Worm (Caenorhabditis elegans) whole organism, L1 larva: ENCODE results near the gene meg-3.

Experiments used
- C04F5.9 ChIP-seq: sonication (generic microtip); optimal IDR thresholded peaks from 2 replicates; lab custom pipeline; 2016; ENCODE audit warnings: missing genetic modification characterization, missing compliant biosample characterization
- C16A3.4 ChIP-seq: fragments of 150-350 bp; optimal IDR thresholded peaks from 2 replicates; lab custom pipeline; 2014; ENCODE audit warnings: missing biosample characterization, missing genetic modification characterization
- aha-1 ChIP-seq: fragments of 150-350 bp; optimal IDR thresholded peaks from 2 replicates; lab custom pipeline; 2014; ENCODE audit warnings: missing biosample characterization, missing genetic modification characterization
- alr-1 ChIP-seq: fragments of 200-800 bp; sonication (Bioruptor generic); optimal IDR thresholded peaks from 2 replicates; lab custom pipeline; 2018; ENCODE audit warnings: borderline replicate concordance, mild to moderate bottlenecking, missing genetic modification characterization, missing compliant biosample characterization
- ceh-8 ChIP-seq: fragments of 200-800 bp; sonication (Bioruptor generic); optimal IDR thresholded peaks from 2 replicates; lab custom pipeline; 2018; ENCODE audit warnings: mild to moderate bottlenecking, missing genetic modification characterization, moderate library complexity, missing compliant biosample characterization
- ceh-82 ChIP-seq, 3 experiments: fragments of 150-350 bp in 1 of 3; sonication (generic microtip) in 2 of 3; optimal IDR thresholded peaks; 2 replicates each; lab custom pipeline; 2014 to 2017; ENCODE audit warnings: missing biosample characterization in 3 of 3, missing genetic modification characterization in 3 of 3
- ces-1 ChIP-seq: fragments of 150-350 bp; optimal IDR thresholded peaks from 2 replicates; lab custom pipeline; 2014; ENCODE audit warnings: missing biosample characterization, missing genetic modification reagents, missing genetic modification characterization
- dpl-1 ChIP-seq, 3 experiments: fragments of 150-350 bp in 2 of 3; sonication (generic microtip) in 1 of 3; optimal IDR thresholded peaks; 2 replicates each; lab custom pipeline; 2014 to 2017; ENCODE audit warnings: missing biosample characterization in 3 of 3, missing genetic modification characterization in 3 of 3, missing genetic modification reagents in 3 of 3
- efl-1 ChIP-seq, 4 experiments: fragments of 150-350 bp; optimal IDR thresholded peaks in 3 of 4; peaks in 1 of 4; 1 replicate in 1 of 4; 2 replicates in 3 of 4; lab custom pipeline; 2014; ENCODE audit warnings: missing biosample characterization in 2 of 4, missing genetic modification characterization in 2 of 4, missing genetic modification reagents in 2 of 4
- egl-13 ChIP-seq: sonication (generic microtip); optimal IDR thresholded peaks from 2 replicates; lab custom pipeline; 2016; ENCODE audit warnings: missing genotype, missing genetic modification reagents, missing genetic modification characterization, missing compliant biosample characterization
- egl-27 ChIP-seq, 2 experiments: fragments of 150-350 bp in 1 of 2; sonication (generic microtip); optimal IDR thresholded peaks; 3 replicates each; lab custom pipeline; 2017 to 2018; ENCODE audit warnings: missing biosample characterization in 2 of 2, missing genetic modification characterization in 2 of 2, missing genetic modification reagents in 2 of 2
- elt-2 ChIP-seq: sonication (generic microtip); optimal IDR thresholded peaks from 2 replicates; lab custom pipeline; 2016; ENCODE audit warnings: missing genetic modification characterization, mild to moderate bottlenecking, inconsistent platforms, missing compliant biosample characterization, missing genetic modification reagents
- elt-3 ChIP-seq, 6 experiments: fragments of 150-350 bp in 1 of 6; sonication (generic microtip); optimal IDR thresholded peaks; 2 replicates each; lab custom pipeline; 2017 to 2018; ENCODE audit warnings: missing biosample characterization in 6 of 6, missing genetic modification characterization in 6 of 6, inconsistent platforms in 1 of 6
- ets-5 ChIP-seq: fragments of 200-800 bp; sonication (Bioruptor generic); IDR thresholded peaks from 2 replicates; pipeline ENCODE4 v1.3.6; 2022; ENCODE audit warnings: missing genetic modification characterization, missing compliant biosample characterization
- fkh-10 ChIP-seq: sonication (generic microtip); optimal IDR thresholded peaks from 2 replicates; lab custom pipeline; 2017; ENCODE audit warnings: missing biosample characterization, missing genetic modification reagents, missing genetic modification characterization
- fkh-4 ChIP-seq: sonication (generic microtip); optimal IDR thresholded peaks from 2 replicates; lab custom pipeline; 2016; ENCODE audit warnings: missing compliant biosample characterization, missing genetic modification characterization, borderline replicate concordance
- fkh-8 ChIP-seq: sonication (generic microtip); optimal IDR thresholded peaks from 2 replicates; lab custom pipeline; 2016; ENCODE audit warnings: mild to moderate bottlenecking, missing genetic modification characterization, missing compliant biosample characterization
- fos-1 ChIP-seq: fragments of 150-350 bp; optimal IDR thresholded peaks from 2 replicates; lab custom pipeline; 2014; ENCODE audit warnings: missing biosample characterization, missing genetic modification characterization
- grh-1 ChIP-seq: fragments of 200-800 bp; sonication (Bioruptor generic); IDR thresholded peaks from 2 replicates; pipeline ENCODE4 v1.3.6; 2022; ENCODE audit warnings: missing genetic modification reagents, missing genetic modification characterization, missing compliant biosample characterization
- hpl-2 ChIP-seq: fragments of 150-350 bp; optimal IDR thresholded peaks from 2 replicates; lab custom pipeline; 2014; ENCODE audit warnings: missing biosample characterization, missing genetic modification reagents, missing genetic modification characterization
- isw-1 ChIP-seq: fragments of 200-800 bp; sonication (Bioruptor generic); IDR thresholded peaks from 2 replicates; pipeline ENCODE4 v1.3.6; 2022; ENCODE audit warnings: missing genetic modification characterization, missing compliant biosample characterization
- jun-1 ChIP-seq: fragments of 150-350 bp; optimal IDR thresholded peaks from 2 replicates; lab custom pipeline; 2014; ENCODE audit warnings: missing biosample characterization, missing genetic modification reagents, missing genetic modification characterization
- lin-13 ChIP-seq: fragments of 150-350 bp; optimal IDR thresholded peaks from 2 replicates; lab custom pipeline; 2014; ENCODE audit warnings: missing biosample characterization, missing genetic modification reagents, missing genetic modification characterization
- lin-14 ChIP-seq: fragments of 200-800 bp; sonication (Bioruptor generic); optimal IDR thresholded peaks from 2 replicates; lab custom pipeline; 2018; ENCODE audit warnings: mild to moderate bottlenecking, missing genetic modification characterization, moderate library complexity, missing compliant biosample characterization
- lin-39 ChIP-seq: fragments of 150-350 bp; optimal IDR thresholded peaks from 2 replicates; lab custom pipeline; 2014; ENCODE audit warnings: missing biosample characterization, missing genetic modification reagents, missing genetic modification characterization
- mab-9 ChIP-seq: fragments of 200-800 bp; sonication (Bioruptor generic); IDR thresholded peaks from 2 replicates; pipeline ENCODE4 v1.3.6; 2022; ENCODE audit warnings: missing genetic modification reagents, missing genetic modification characterization, missing compliant biosample characterization
- mef-2 ChIP-seq: fragments of 150-350 bp; optimal IDR thresholded peaks from 2 replicates; lab custom pipeline; 2014; ENCODE audit warnings: missing biosample characterization, missing genetic modification characterization
- nhr-11 ChIP-seq: fragments of 150-350 bp; optimal IDR thresholded peaks from 2 replicates; lab custom pipeline; 2014; ENCODE audit warnings: missing biosample characterization, missing genetic modification characterization
- nhr-12 ChIP-seq: sonication (generic microtip); optimal IDR thresholded peaks from 2 replicates; lab custom pipeline; 2017; ENCODE audit warnings: missing biosample characterization, missing genetic modification characterization
- nhr-19 ChIP-seq: fragments of 200-800 bp; sonication (Bioruptor generic); conservative IDR thresholded peaks from 2 replicates; pipeline ENCODE4 v1.3.6; 2022; ENCODE audit warnings: missing genetic modification characterization, missing compliant biosample characterization
- nhr-237 ChIP-seq: fragments of 150-350 bp; optimal IDR thresholded peaks from 2 replicates; lab custom pipeline; 2014; ENCODE audit warnings: missing biosample characterization, missing genetic modification characterization
- nhr-47 ChIP-seq: sonication (generic microtip); optimal IDR thresholded peaks from 2 replicates; lab custom pipeline; 2016; ENCODE audit warnings: mild to moderate bottlenecking, missing genetic modification characterization, moderate library complexity, missing compliant biosample characterization
- nhr-85 ChIP-seq: sonication (generic microtip); peaks from one replicate; lab custom pipeline; 2016; ENCODE audit warnings: missing genetic modification characterization, inconsistent platforms, missing compliant biosample characterization
- pag-3 ChIP-seq: sonication (generic microtip); optimal IDR thresholded peaks from 2 replicates; lab custom pipeline; 2017; ENCODE audit warnings: missing genetic modification characterization, mild to moderate bottlenecking, missing compliant biosample characterization, antibody characterized with exemption, borderline replicate concordance; ENCODE audit not compliant: insufficient read depth
- rnt-1 ChIP-seq: sonication (generic microtip); optimal IDR thresholded peaks from 2 replicates; lab custom pipeline; 2016; ENCODE audit warnings: mild to moderate bottlenecking, missing genetic modification characterization, moderate library complexity, missing compliant biosample characterization
- snpc-4 ChIP-seq: fragments of 150-350 bp; optimal IDR thresholded peaks from 2 replicates; lab custom pipeline; 2014; ENCODE audit warnings: missing biosample characterization, missing genetic modification characterization
- snu-23 ChIP-seq: sonication (generic microtip); optimal IDR thresholded peaks from 2 replicates; lab custom pipeline; 2016; ENCODE audit warnings: missing genetic modification characterization, missing compliant biosample characterization
- sup-37 ChIP-seq: fragments of 200-800 bp; sonication (Bioruptor generic); optimal IDR thresholded peaks from 2 replicates; lab custom pipeline; 2018; ENCODE audit warnings: mild to moderate bottlenecking, missing genetic modification characterization, missing compliant biosample characterization
- swsn-7 ChIP-seq: sonication (generic microtip); optimal IDR thresholded peaks from 2 replicates; lab custom pipeline; 2016; ENCODE audit warnings: missing genetic modification characterization, missing compliant biosample characterization
- tbx-2 ChIP-seq: sonication (generic microtip); optimal IDR thresholded peaks from 2 replicates; lab custom pipeline; 2016; ENCODE audit warnings: missing genetic modification characterization, missing compliant biosample characterization
- tlp-1 ChIP-seq: fragments of 150-350 bp; optimal IDR thresholded peaks from 2 replicates; lab custom pipeline; 2014; ENCODE audit warnings: missing biosample characterization, missing genetic modification characterization
- unc-98 ChIP-seq: fragments of 200-800 bp; sonication (Bioruptor generic); IDR thresholded peaks from 2 replicates; pipeline ENCODE4 v1.3.6; 2022; ENCODE audit warnings: missing genetic modification characterization, missing compliant biosample characterization
- vab-15 ChIP-seq: sonication (generic microtip); optimal IDR thresholded peaks from 2 replicates; lab custom pipeline; 2017; ENCODE audit warnings: missing genotype, mild to moderate bottlenecking, missing genetic modification characterization, missing compliant biosample characterization
- zip-4 ChIP-seq: fragments of 200-800 bp; sonication (Bioruptor generic); optimal IDR thresholded peaks from 2 replicates; lab custom pipeline; 2018; ENCODE audit warnings: mild to moderate bottlenecking, missing genetic modification characterization, moderate library complexity, missing compliant biosample characterization
- ztf-11 ChIP-seq, 2 experiments: sonication (generic microtip); optimal IDR thresholded peaks; 2 replicates each; lab custom pipeline; 2016 to 2017; ENCODE audit warnings: missing genetic modification characterization in 2 of 2, missing biosample characterization in 1 of 2, missing compliant biosample characterization in 1 of 2

The meg-3 gene

ce11 chrX:1964828-1965227 is 24.6 kb downstream of the meg-3 start (continued):
- TF ChIP-seq tbx-2 = peak; percentile 60
- no peak for TF ChIP-seq zip-4 (GFP tag; lab: Kevin White, UChicago)
- TF ChIP-seq snpc-4 (tag; lab: Kevin White, UChicago) = peak; percentile 47
- peak; percentile 77 for TF ChIP-seq nhr-85 (tag; lab: Kevin White, UChicago)
- no peak for TF ChIP-seq elt-3 (tag; optimal IDR thresholded peaks at IDR 0.05; lab: Kevin White, UChicago)
- no peak for TF ChIP-seq egl-13 (tag; lab: Kevin White, UChicago)
- no peak for TF ChIP-seq nhr-11 (tag; lab: Kevin White, UChicago)
- TF ChIP-seq swsn-7 (tag; lab: Kevin White, UChicago) = peak; percentile 63
- TF ChIP-seq pag-3 (tag; lab: Kevin White, UChicago) = no peak
- TF ChIP-seq C16A3.4 (tag; lab: Kevin White, UChicago) = peak; percentile 34
- TF ChIP-seq ces-1 (GFP tag; lab: Kevin White, UChicago) = no peak
- TF ChIP-seq fos-1 (tag; lab: Kevin White, UChicago) = peak; percentile 40
- TF ChIP-seq mef-2 (tag; lab: Kevin White, UChicago) = no peak
- no peak for TF ChIP-seq mab-9
- no peak for TF ChIP-seq hpl-2 (GFP tag; lab: Kevin White, UChicago)
- TF ChIP-seq ztf-11 (tag; optimal IDR thresholded peaks at IDR 0.05; lab: Kevin White, UChicago) = no peak
- TF ChIP-seq nhr-237 = no peak
- no peak for TF ChIP-seq fkh-4
- no peak for TF ChIP-seq egl-27 (tag; optimal IDR thresholded peaks at IDR 0.05; lab: Kevin White, UChicago)
- TF ChIP-seq snu-23 (GFP tag; lab: Kevin White, UChicago) = peak; percentile 74
- TF ChIP-seq dpl-1 (GFP tag; optimal IDR thresholded peaks at IDR 0.05; lab: Kevin White, UChicago) = peak; percentile 18 to 61 (median 60)
- no peak for TF ChIP-seq fkh-10
- TF ChIP-seq rnt-1 = peak; percentile 82
- no peak for TF ChIP-seq C04F5.9
- TF ChIP-seq ceh-8 (GFP tag; lab: Kevin White, UChicago) = no peak
- peak; percentile 78 for TF ChIP-seq nhr-47 (tag; lab: Kevin White, UChicago)
- no peak for TF ChIP-seq nhr-12 (tag; lab: Kevin White, UChicago)
- TF ChIP-seq sup-37 (GFP tag; lab: Kevin White, UChicago) = peak; percentile 4
- no peak for TF ChIP-seq lin-13 (GFP tag; lab: Kevin White, UChicago)
- TF ChIP-seq isw-1 (GFP tag; lab: Robert Waterston, UW) = no peak
- peak; percentile 48 for TF ChIP-seq jun-1 (tag; lab: Kevin White, UChicago)
- TF ChIP-seq ets-5 (GFP tag; lab: Robert Waterston, UW) = no peak
- TF ChIP-seq unc-98 = no peak
- TF ChIP-seq ceh-82 (tag; optimal IDR thresholded peaks at IDR 0.05; lab: Kevin White, UChicago) = peak; percentile 38 to 78 (median 69)
- no peak for TF ChIP-seq elt-2
- peak; percentile 4 for TF ChIP-seq lin-39 (tag; lab: Kevin White, UChicago)
- TF ChIP-seq tlp-1 (tag; lab: Kevin White, UChicago) = no peak

ce11 chrX:1964411-1964810 is 25.0 kb downstream of the meg-3 start:
- no peak for TF ChIP-seq fkh-8 (tag; lab: Kevin White, UChicago)
- no peak for TF ChIP-seq swsn-7 (tag; lab: Kevin White, UChicago)
- no peak for TF ChIP-seq lin-14 (GFP tag; lab: Kevin White, UChicago)
- TF ChIP-seq aha-1 (tag; lab: Kevin White, UChicago) = no peak
- no peak for TF ChIP-seq ztf-11 (tag; optimal IDR thresholded peaks at IDR 0.05; lab: Kevin White, UChicago)
- TF ChIP-seq alr-1 (tag; lab: Kevin White, UChicago) = no peak
- TF ChIP-seq efl-1 (optimal IDR thresholded peaks at IDR 0.05; lab: Kevin White, UChicago) = no peak
- no peak for TF ChIP-seq efl-1 (GFP tag; optimal IDR thresholded peaks at IDR 0.05 in 1 of 2; lab: Kevin White, UChicago)
- no peak for TF ChIP-seq pag-3 (tag; lab: Kevin White, UChicago)
- no peak for TF ChIP-seq vab-15 (tag; lab: Kevin White, UChicago)
- no peak for TF ChIP-seq egl-13 (tag; lab: Kevin White, UChicago)
- TF ChIP-seq nhr-11 (tag; lab: Kevin White, UChicago) = no peak
- no peak for TF ChIP-seq elt-2
- no peak for TF ChIP-seq nhr-19 (GFP tag; lab: Robert Waterston, UW)
- TF ChIP-seq grh-1 = no peak
- TF ChIP-seq, all 84 proteins: peak for 0
